Worm (Caenorhabditis elegans) whole organism, L3 larva: Measurements from ENCODE around the gene msp-51.
"Not testable (repeated sequence)": the region's sequence is repeated elsewhere in the genome, so short reads cannot be mapped to it uniquely, and the experiment has no call there.

Source experiments
- R02D3.7 ChIP-seq: fragments of 150-350 bp; optimal IDR thresholded peaks from 2 replicates; lab custom pipeline; 2014; ENCODE audit warnings: missing biosample characterization, missing genetic modification characterization
- ZK546.5 ChIP-seq: sonication (generic microtip); optimal IDR thresholded peaks from 2 replicates; lab custom pipeline; 2017; ENCODE audit warnings: missing biosample characterization, missing genetic modification characterization
- ama-1 ChIP-seq: fragments of 150-350 bp; optimal IDR thresholded peaks from 2 replicates; lab custom pipeline; 2018
- ceh-16 ChIP-seq: sonication (generic microtip); optimal IDR thresholded peaks from 2 replicates; lab custom pipeline; 2017; ENCODE audit warnings: missing biosample characterization, missing genetic modification characterization
- daf-12 ChIP-seq: fragments of 150-350 bp; optimal IDR thresholded peaks from 2 replicates; lab custom pipeline; 2014; ENCODE audit warnings: missing biosample characterization, missing genetic modification reagents, missing genetic modification characterization
- elt-1 ChIP-seq: fragments of 150-350 bp; optimal IDR thresholded peaks from 2 replicates; lab custom pipeline; 2014; ENCODE audit warnings: missing biosample characterization, missing genetic modification characterization
- eor-1 ChIP-seq, 2 experiments: fragments of 150-350 bp; optimal IDR thresholded peaks; 2 replicates each; lab custom pipeline; 2014 to 2018; ENCODE audit warnings: missing biosample characterization in 2 of 2, missing genetic modification characterization in 2 of 2
- fkh-10 ChIP-seq: sonication (generic microtip); optimal IDR thresholded peaks from 2 replicates; lab custom pipeline; 2017; ENCODE audit warnings: missing biosample characterization, missing genetic modification reagents, missing genetic modification characterization
- jun-1 ChIP-seq: fragments of 150-350 bp; optimal IDR thresholded peaks from 2 replicates; lab custom pipeline; 2014; ENCODE audit warnings: missing biosample characterization, missing genetic modification reagents, missing genetic modification characterization
- lin-15B ChIP-seq: fragments of 150-350 bp; optimal IDR thresholded peaks from 2 replicates; lab custom pipeline; 2014; ENCODE audit warnings: missing biosample characterization, missing genetic modification characterization
- lsy-12 ChIP-seq: sonication (generic microtip); optimal IDR thresholded peaks from 2 replicates; lab custom pipeline; 2016; ENCODE audit warnings: mild to moderate bottlenecking, missing genetic modification characterization, missing compliant biosample characterization
- mdl-1 ChIP-seq: fragments of 150-350 bp; optimal IDR thresholded peaks from 2 replicates; lab custom pipeline; 2014; ENCODE audit warnings: missing biosample characterization, missing genetic modification characterization
- nfya-1 ChIP-seq: sonication (generic microtip); optimal IDR thresholded peaks from 2 replicates; lab custom pipeline; 2017; ENCODE audit warnings: missing genetic modification characterization, mild to moderate bottlenecking, missing compliant biosample characterization, antibody characterized with exemption, moderate library complexity; ENCODE audit not compliant: insufficient read depth
- nhr-11 ChIP-seq: fragments of 150-350 bp; optimal IDR thresholded peaks from 2 replicates; lab custom pipeline; 2014; ENCODE audit warnings: missing biosample characterization, missing genetic modification characterization
- nhr-12 ChIP-seq: fragments of 150-350 bp; optimal IDR thresholded peaks from 2 replicates; lab custom pipeline; 2014; ENCODE audit warnings: missing biosample characterization, missing genetic modification characterization
- nhr-25 ChIP-seq: sonication (generic microtip); optimal IDR thresholded peaks from 2 replicates; lab custom pipeline; 2017; ENCODE audit warnings: missing biosample characterization, missing genetic modification characterization
- nhr-67 ChIP-seq: fragments of 150-350 bp; optimal IDR thresholded peaks from 2 replicates; lab custom pipeline; 2014; ENCODE audit warnings: missing biosample characterization, missing genetic modification characterization
- sea-2 ChIP-seq: fragments of 150-350 bp; sonication (generic microtip); optimal IDR thresholded peaks from 4 replicates; lab custom pipeline; 2014; ENCODE audit warnings: missing biosample characterization, missing genetic modification reagents, missing genetic modification characterization
- skn-1 ChIP-seq: fragments of 150-350 bp; optimal IDR thresholded peaks from 2 replicates; lab custom pipeline; 2014; ENCODE audit warnings: missing biosample characterization, missing genetic modification characterization
- snpc-4 ChIP-seq: fragments of 150-350 bp; optimal IDR thresholded peaks from 2 replicates; lab custom pipeline; 2014; ENCODE audit warnings: missing biosample characterization, missing genetic modification characterization
- tbx-2 ChIP-seq: sonication (generic microtip); optimal IDR thresholded peaks from 2 replicates; lab custom pipeline; 2016; ENCODE audit warnings: mild to moderate bottlenecking, missing genetic modification characterization, missing compliant biosample characterization
- unc-39 ChIP-seq: sonication (generic microtip); optimal IDR thresholded peaks from 4 replicates; lab custom pipeline; 2017; ENCODE audit warnings: missing biosample characterization, missing genetic modification characterization
- zag-1 ChIP-seq: fragments of 150-350 bp; optimal IDR thresholded peaks from 2 replicates; lab custom pipeline; 2014; ENCODE audit warnings: missing biosample characterization, missing genetic modification characterization

msp-51 gene

DNA sequence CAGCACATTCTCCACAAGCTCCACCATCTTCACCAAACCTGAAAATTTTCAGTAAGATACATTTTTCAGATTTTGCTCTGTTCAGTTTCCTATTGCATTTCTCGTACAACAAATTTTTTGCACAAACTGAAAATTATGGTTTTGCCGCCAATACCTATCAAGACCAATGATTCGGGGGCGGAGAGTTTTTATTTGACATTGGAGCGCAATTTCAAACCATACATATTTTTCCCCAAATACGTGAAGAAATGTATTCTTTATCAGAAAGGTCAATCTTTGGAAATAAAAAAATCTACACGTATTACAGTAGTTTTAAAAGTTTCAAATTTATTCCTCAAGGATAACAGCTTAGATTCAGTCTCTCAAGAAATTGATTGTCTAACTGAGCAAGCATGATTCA lies 28.7 kb downstream of the msp-51 start, which contains the start of gene F36H12.5:
F36H12.5 (plus strand) TSS at position 301 of the 400 bp plus-strand sequence.
- TF ChIP-seq jun-1 (no peak), ceh-16 (tag; lab: Kevin White, UChicago) (no peak), nfya-1 (tag; lab: Kevin White, UChicago) (no peak), R02D3.7 (tag; lab: Kevin White, UChicago) (no peak), mdl-1 (tag; lab: Kevin White, UChicago) (no peak), zag-1 (no peak), nhr-12 (tag; lab: Kevin White, UChicago) (no peak), fkh-10 (GFP tag; lab: Kevin White, UChicago) (no peak), lin-15B (tag; lab: Kevin White, UChicago) (no peak), skn-1 (no peak), eor-1 (tag; optimal IDR thresholded peaks at IDR 0.05; lab: Kevin White, UChicago) (no peak)

DNA sequence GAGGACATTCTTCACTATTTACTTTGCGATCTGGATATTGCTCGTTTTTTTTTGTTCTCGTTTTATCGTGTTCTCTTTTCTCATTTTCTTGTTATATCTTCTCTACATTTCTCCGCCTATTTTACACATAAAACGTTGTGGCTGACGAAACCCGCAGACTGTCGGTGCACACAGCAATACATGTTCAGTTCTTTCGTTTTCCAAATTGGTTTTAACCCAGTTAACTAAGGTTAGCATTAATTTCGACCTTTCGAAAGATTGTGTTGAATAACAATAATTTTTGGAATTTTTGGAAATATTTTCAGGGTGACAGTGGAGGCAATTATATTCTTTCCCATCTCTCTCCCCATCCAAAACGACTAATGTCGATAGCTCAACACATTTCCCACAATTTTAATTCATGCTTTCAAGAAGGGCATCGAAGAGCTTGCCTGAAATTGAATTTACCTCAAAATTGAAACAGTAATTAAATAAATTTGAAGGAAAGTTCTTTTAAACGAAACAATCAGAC lies 30.4 kb downstream of the msp-51 start:
- TF ChIP-seq snpc-4 (peak; percentile 15), ama-1 (lab: Kevin White, UChicago) (peak; percentile 70)

DNA sequence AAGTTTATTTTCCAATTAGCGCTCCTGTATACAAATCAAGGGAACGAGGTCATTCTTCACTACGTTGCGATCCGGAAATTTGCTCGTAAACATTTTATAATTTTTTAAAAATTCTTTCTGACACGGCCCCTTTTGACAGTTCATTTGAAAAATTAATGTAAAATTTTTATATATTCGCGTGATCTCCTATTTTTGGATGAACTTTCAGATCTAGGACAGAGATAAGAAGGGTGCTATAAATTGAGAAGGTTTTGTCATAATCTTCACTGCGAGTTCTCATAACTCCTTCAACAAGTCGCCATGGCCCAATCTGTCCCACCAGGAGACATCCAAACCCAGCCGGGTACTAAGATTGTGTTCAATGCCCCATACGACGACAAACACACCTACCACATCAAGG lies 34.9 kb downstream of the msp-51 start, which contains the start of gene msp-19:
msp-19 (plus strand) TSS at position 301 of the 400 bp plus-strand sequence.
- not testable (repeated sequence) for TF ChIP-seq tbx-2, nhr-11, nhr-67 (tag; lab: Kevin White, UChicago)
- TF ChIP-seq, all 47 proteins: peak for 0; not testable (repeated sequence) for 47

DNA sequence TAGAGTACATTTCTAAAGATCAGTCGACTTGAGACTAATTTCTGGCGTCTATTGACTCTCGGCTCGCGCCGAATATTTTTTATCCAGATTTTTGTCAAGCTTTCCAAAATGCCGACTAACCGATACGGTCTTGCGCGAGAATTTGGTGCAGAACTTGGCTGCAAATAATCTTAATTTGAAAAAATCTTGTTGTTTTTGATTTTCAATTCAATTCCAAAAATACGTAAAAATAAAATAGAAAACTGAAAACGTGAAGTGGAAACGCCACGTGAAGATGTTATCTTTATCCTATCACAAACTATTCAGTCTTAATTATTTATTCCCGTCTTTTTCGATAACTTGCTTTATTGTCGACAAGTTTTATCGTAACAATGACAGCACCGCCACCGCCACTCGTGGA lies 36.8 kb downstream of the msp-51 start, which contains the start of gene ttbk-2.1:
ttbk-2.1 (plus strand) TSS at position 301 of the 400 bp plus-strand sequence.
- TF ChIP-seq unc-39 (tag; lab: Kevin White, UChicago); elt-1 (tag; lab: Kevin White, UChicago); nhr-25: not testable (repeated sequence)

DNA sequence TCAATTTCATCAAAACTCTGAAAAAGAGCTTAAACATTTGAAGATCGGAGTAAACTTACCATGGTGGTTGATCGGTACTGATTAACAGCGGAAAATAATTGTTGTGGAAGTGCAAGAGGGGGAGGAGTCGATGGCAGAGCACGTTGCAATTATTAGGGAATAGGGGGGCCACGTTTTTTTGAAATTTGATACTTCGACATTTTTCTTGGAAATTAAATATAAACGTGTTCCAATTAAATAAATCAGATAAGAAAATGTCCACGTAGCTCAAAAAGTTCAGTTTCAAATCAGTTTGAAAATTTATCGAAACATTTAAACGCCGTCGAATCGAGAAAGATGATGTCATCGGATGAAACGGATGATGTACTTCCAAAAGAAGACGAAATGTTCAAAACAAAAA lies 38.4 kb downstream of the msp-51 start, which contains the start of gene F36H12.9:
F36H12.9 (plus strand) TSS at position 301 of the 400 bp plus-strand sequence.
- not testable (repeated sequence) for TF ChIP-seq nfya-1 (tag; lab: Kevin White, UChicago); sea-2 (GFP tag; lab: Kevin White, UChicago); daf-12 (tag; lab: Kevin White, UChicago)

DNA sequence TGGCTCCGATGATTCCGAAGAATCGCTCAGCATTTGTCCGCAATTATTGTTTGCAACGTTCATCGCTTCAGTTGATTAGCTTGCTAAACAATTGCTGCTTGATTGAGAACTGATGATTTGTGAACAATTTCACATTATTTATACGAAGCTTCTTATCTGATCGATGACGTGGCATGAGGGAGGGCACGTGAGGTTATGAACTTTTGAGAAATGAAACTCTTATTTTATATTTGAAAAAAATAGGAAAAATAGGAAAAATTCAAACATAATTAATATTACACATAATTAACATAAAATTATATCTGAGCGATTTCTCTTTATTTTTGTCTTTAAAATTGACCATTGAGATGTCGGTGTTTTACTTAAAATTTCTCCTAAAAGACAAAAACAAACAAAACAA lies 40.5 kb downstream of the msp-51 start, which contains the start of gene F36H12.10:
F36H12.10 (minus strand) TSS at position 101 of the 400 bp plus-strand sequence.
- not testable (repeated sequence) for TF ChIP-seq lsy-12, unc-39, ZK546.5 (tag; lab: Kevin White, UChicago)
